Fruit fly (Drosophila melanogaster) ovary, adult (tissue): Measurements from ENCODE around the gene Gr97a.

Experiments used
- CG17801 ChIP-seq: fragments of 200-800 bp; optimal IDR thresholded peaks from 2 replicates; lab custom pipeline; 2019; ENCODE audit warnings: missing biosample characterization, mild to moderate bottlenecking, missing genetic modification characterization, moderate library complexity; ENCODE audit not compliant: partially characterized antibody

Gr97a gene

dm6 chr3R:26967587-26968312, 1.5 kb upstream of the Gr97a start:
- TF ChIP-seq CG17801 (GFP tag; lab: Kevin White, UChicago) = no peak

- TF ChIP-seq CG17801 (GFP tag; lab: Kevin White, UChicago) = no peak
These were observed 574 bp upstream of the Gr97a start, which contains the start of gene CG5521 for dm6 chr3R:26966794-26967323. Gene CG5521, plus strand, starts transcription at chr3R:26966930.

- peak; percentile 32 for TF ChIP-seq CG17801 (GFP tag; lab: Kevin White, UChicago)
These were observed 1.7 kb downstream of the Gr97a start, which contains the start of gene Tsp97E for dm6 chr3R:26964452-26965133. Gene Tsp97E, minus strand, starts transcription at chr3R:26964817.

dm6 chr3R:26963747-26964174, 2.5 kb downstream of the Gr97a start:
- peak; percentile 75 for TF ChIP-seq CG17801 (GFP tag; lab: Kevin White, UChicago)

- no peak for TF ChIP-seq CG17801 (GFP tag; lab: Kevin White, UChicago)
These were observed 5.8 kb downstream of the Gr97a start for dm6 chr3R:26960496-26960895.

- no peak for TF ChIP-seq CG17801 (GFP tag; lab: Kevin White, UChicago)
These were observed 7.8 kb downstream of the Gr97a start, which contains the start of gene CG6330 for dm6 chr3R:26958314-26958979. Gene CG6330, minus strand, starts transcription at chr3R:26958491.

dm6 chr3R:26957132-26957531, 9.2 kb downstream of the Gr97a start:
- no peak for TF ChIP-seq CG17801 (GFP tag; lab: Kevin White, UChicago)

dm6 chr3R:26956376-26957062, 9.8 kb downstream of the Gr97a start:
- TF ChIP-seq CG17801 (GFP tag; lab: Kevin White, UChicago) = no peak

- no peak for TF ChIP-seq CG17801 (GFP tag; lab: Kevin White, UChicago)
These were observed 10.8 kb downstream of the Gr97a start for dm6 chr3R:26955527-26955926.

- TF ChIP-seq CG17801 (GFP tag; lab: Kevin White, UChicago) = peak; percentile 89
These were observed 12.1 kb downstream of the Gr97a start for dm6 chr3R:26954020-26954672.

- peak; percentile 99 for TF ChIP-seq CG17801 (GFP tag; lab: Kevin White, UChicago)
These were observed 12.8 kb downstream of the Gr97a start for dm6 chr3R:26953478-26953874.

dm6 chr3R:26952857-26953477, 13.3 kb downstream of the Gr97a start:
- no peak for TF ChIP-seq CG17801 (GFP tag; lab: Kevin White, UChicago)

dm6 chr3R:26952200-26952856, 14.0 kb downstream of the Gr97a start:
- no peak for TF ChIP-seq CG17801 (GFP tag; lab: Kevin White, UChicago)
